Fruit fly (Drosophila melanogaster) whole organism, prepupa: ENCODE results near the gene CG12035.

Source experiments
- Blimp-1 ChIP-seq: fragments of 200-800 bp; sonication (Bioruptor generic); optimal IDR thresholded peaks from 3 replicates; lab custom pipeline; 2017; ENCODE audit warnings: missing biosample characterization, missing genetic modification characterization, mild to moderate bottlenecking, moderate library complexity, missing genetic modification reagents
- CG11294 ChIP-seq: fragments of 200-800 bp; sonication (Bioruptor generic); IDR thresholded peaks from 2 replicates; pipeline ENCODE4 v1.3.6; 2022; ENCODE audit warnings: missing biosample characterization, missing genetic modification characterization
- CG11762 ChIP-seq: fragments of 200-800 bp; sonication (Bioruptor generic); optimal IDR thresholded peaks from 3 replicates; lab custom pipeline; 2016; ENCODE audit warnings: missing biosample characterization, missing genetic modification characterization; ENCODE audit not compliant: insufficient read depth
- CG11902 ChIP-seq: fragments of 200-800 bp; sonication (Bioruptor generic); optimal IDR thresholded peaks from 3 replicates; lab custom pipeline; 2016; ENCODE audit warnings: missing biosample characterization, missing genetic modification characterization
- CG15336 ChIP-seq: fragments of 200-800 bp; sonication (Bioruptor generic); IDR thresholded peaks from 2 replicates; pipeline ENCODE4 v1.3.6; 2022; ENCODE audit warnings: missing biosample characterization, missing genetic modification characterization
- CG1621 ChIP-seq: fragments of 200-800 bp; sonication (Bioruptor generic); optimal IDR thresholded peaks from 3 replicates; lab custom pipeline; 2018; ENCODE audit warnings: missing biosample characterization, mild to moderate bottlenecking, missing genetic modification characterization
- CG16779 ChIP-seq: fragments of 200-800 bp; sonication (Bioruptor generic); optimal IDR thresholded peaks from 3 replicates; lab custom pipeline; 2017; ENCODE audit warnings: missing biosample characterization, mild to moderate bottlenecking, missing genetic modification characterization
- CG3032 ChIP-seq: fragments of 200-800 bp; optimal IDR thresholded peaks from 2 replicates; lab custom pipeline; 2019; ENCODE audit warnings: missing biosample characterization, mild to moderate bottlenecking, missing genetic modification characterization, moderate library complexity
- CG31627 ChIP-seq: fragments of 200-800 bp; sonication (Bioruptor generic); optimal IDR thresholded peaks from 3 replicates; lab custom pipeline; 2016; ENCODE audit warnings: missing biosample characterization, missing genetic modification characterization
- CG32006 ChIP-seq: fragments of 200-800 bp; sonication (Bioruptor generic); optimal IDR thresholded peaks from 3 replicates; lab custom pipeline; 2017; ENCODE audit warnings: missing biosample characterization, mild to moderate bottlenecking, missing genetic modification characterization
- CG3919 ChIP-seq: fragments of 200-800 bp; sonication (Bioruptor generic); optimal IDR thresholded peaks from 3 replicates; lab custom pipeline; 2016; ENCODE audit warnings: missing biosample characterization, missing genetic modification characterization
- CG6163 ChIP-seq: fragments of 200-800 bp; sonication (Bioruptor generic); IDR thresholded peaks from 3 replicates; pipeline ENCODE4 v1.3.6; 2022; ENCODE audit warnings: missing biosample characterization, missing genetic modification characterization
- CG6792 ChIP-seq: fragments of 200-800 bp; sonication (Bioruptor generic); optimal IDR thresholded peaks from 3 replicates; lab custom pipeline; 2016; ENCODE audit warnings: missing biosample characterization, missing genetic modification characterization
- CG6808 ChIP-seq: fragments of 200-800 bp; sonication (Bioruptor generic); optimal IDR thresholded peaks from 3 replicates; lab custom pipeline; 2017; ENCODE audit warnings: missing biosample characterization, missing genetic modification characterization, mild to moderate bottlenecking, moderate library complexity, missing genetic modification reagents
- CG6854 ChIP-seq: fragments of 200-800 bp; sonication (Bioruptor generic); optimal IDR thresholded peaks from 2 replicates; lab custom pipeline; 2017; ENCODE audit warnings: missing biosample characterization, mild to moderate bottlenecking, missing genetic modification characterization
- CG7368 ChIP-seq: fragments of 200-800 bp; sonication (Bioruptor generic); optimal IDR thresholded peaks from 3 replicates; lab custom pipeline; 2016; ENCODE audit warnings: missing biosample characterization, missing genetic modification characterization
- CG8319 ChIP-seq: fragments of 200-800 bp; sonication (Bioruptor generic); optimal IDR thresholded peaks from 3 replicates; lab custom pipeline; 2016; ENCODE audit warnings: missing biosample characterization, missing genetic modification characterization
- CG9139 ChIP-seq: fragments of 200-800 bp; sonication (Bioruptor generic); optimal IDR thresholded peaks from 3 replicates; lab custom pipeline; 2017; ENCODE audit warnings: missing biosample characterization, mild to moderate bottlenecking, missing genetic modification characterization
- Eip75B ChIP-seq: fragments of 200-800 bp; sonication (Bioruptor generic); optimal IDR thresholded peaks from 3 replicates; lab custom pipeline; 2016; ENCODE audit warnings: missing biosample characterization, missing genetic modification characterization
- Eip78C ChIP-seq: fragments of 200-800 bp; sonication (Bioruptor generic); peaks from one replicate; lab custom pipeline; 2016; ENCODE audit warnings: missing biosample characterization, missing genetic modification characterization
- Ets21C ChIP-seq: fragments of 200-800 bp; sonication (Bioruptor generic); optimal IDR thresholded peaks from 3 replicates; lab custom pipeline; 2016; ENCODE audit warnings: missing biosample characterization, missing genetic modification characterization
- Ets96B ChIP-seq: fragments of 200-800 bp; optimal IDR thresholded peaks from 2 replicates; lab custom pipeline; 2019; ENCODE audit warnings: missing biosample characterization, mild to moderate bottlenecking, missing genetic modification characterization, moderate library complexity
- Gug ChIP-seq: fragments of 200-800 bp; sonication (Bioruptor generic); IDR thresholded peaks from 2 replicates; pipeline ENCODE4 v1.3.6; 2022; ENCODE audit warnings: missing biosample characterization, missing genetic modification characterization
- Hr38 ChIP-seq: sonication (Bioruptor generic); optimal IDR thresholded peaks from 2 replicates; lab custom pipeline; 2016; ENCODE audit warnings: missing biosample characterization, missing genetic modification characterization
- Hr39 ChIP-seq: fragments of 200-800 bp; sonication (Bioruptor generic); optimal IDR thresholded peaks from 2 replicates; lab custom pipeline; 2016; ENCODE audit warnings: missing biosample characterization, missing genetic modification characterization
- Lpt ChIP-seq: fragments of 200-800 bp; sonication (Bioruptor generic); optimal IDR thresholded peaks from 3 replicates; lab custom pipeline; 2016; ENCODE audit warnings: missing biosample characterization, missing genetic modification characterization
- Met ChIP-seq: fragments of 200-800 bp; sonication (Bioruptor generic); optimal IDR thresholded peaks from 3 replicates; lab custom pipeline; 2016; ENCODE audit warnings: missing biosample characterization, missing genetic modification characterization
- OdsH ChIP-seq: fragments of 200-800 bp; sonication (Bioruptor generic); optimal IDR thresholded peaks from 3 replicates; lab custom pipeline; 2016; ENCODE audit warnings: missing biosample characterization, missing genetic modification characterization
- Smox ChIP-seq: fragments of 200-800 bp; sonication (Bioruptor generic); optimal IDR thresholded peaks from 3 replicates; lab custom pipeline; 2016; ENCODE audit warnings: missing biosample characterization, missing genetic modification characterization
- Sox102F ChIP-seq: fragments of 200-800 bp; sonication (Bioruptor generic); optimal IDR thresholded peaks from 2 replicates; lab custom pipeline; 2016; ENCODE audit warnings: missing biosample characterization, mild to moderate bottlenecking, missing genetic modification characterization
- Sox14 ChIP-seq: fragments of 200-800 bp; sonication (Bioruptor generic); optimal IDR thresholded peaks from 3 replicates; lab custom pipeline; 2016; ENCODE audit warnings: missing biosample characterization, missing genetic modification characterization
- Sox15 ChIP-seq: fragments of 200-800 bp; sonication (Bioruptor generic); optimal IDR thresholded peaks from 3 replicates; lab custom pipeline; 2016; ENCODE audit warnings: missing biosample characterization, missing genetic modification characterization
- achi ChIP-seq: fragments of 200-800 bp; sonication (Bioruptor generic); optimal IDR thresholded peaks from 3 replicates; lab custom pipeline; 2016; ENCODE audit warnings: missing biosample characterization, missing genetic modification characterization
- acj6 ChIP-seq: fragments of 200-800 bp; sonication (Bioruptor generic); optimal IDR thresholded peaks from 3 replicates; lab custom pipeline; 2016; ENCODE audit warnings: missing biosample characterization, missing genetic modification characterization
- cyc ChIP-seq: fragments of 200-800 bp; sonication (Bioruptor generic); optimal IDR thresholded peaks from 3 replicates; lab custom pipeline; 2016; ENCODE audit warnings: missing biosample characterization, missing genetic modification characterization
- dac ChIP-seq: fragments of 200-800 bp; sonication (Bioruptor generic); optimal IDR thresholded peaks from 2 replicates; lab custom pipeline; 2017; ENCODE audit warnings: missing biosample characterization, mild to moderate bottlenecking, missing genetic modification characterization
- esn ChIP-seq: fragments of 200-800 bp; sonication (Bioruptor generic); optimal IDR thresholded peaks from 2 replicates; lab custom pipeline; 2016; ENCODE audit warnings: missing biosample characterization, mild to moderate bottlenecking, missing genetic modification characterization, moderate library complexity
- fd59A ChIP-seq: fragments of 200-800 bp; sonication (Bioruptor generic); optimal IDR thresholded peaks from 2 replicates; lab custom pipeline; 2017; ENCODE audit warnings: missing biosample characterization, mild to moderate bottlenecking, missing genetic modification characterization, missing genetic modification reagents
- fd85E ChIP-seq: fragments of 200-800 bp; sonication (Bioruptor generic); optimal IDR thresholded peaks from 3 replicates; lab custom pipeline; 2016; ENCODE audit warnings: missing biosample characterization, missing genetic modification characterization
- fkh ChIP-seq: fragments of 200-800 bp; sonication (Bioruptor generic); optimal IDR thresholded peaks from 3 replicates; lab custom pipeline; 2017; ENCODE audit warnings: missing biosample characterization, mild to moderate bottlenecking, missing genetic modification characterization, moderate library complexity
- pdm3 ChIP-seq: fragments of 200-800 bp; sonication (Bioruptor generic); optimal IDR thresholded peaks from 3 replicates; lab custom pipeline; 2016; ENCODE audit warnings: missing biosample characterization, missing genetic modification characterization
- salr ChIP-seq, 2 experiments: fragments of 200-800 bp; sonication (Bioruptor generic); optimal IDR thresholded peaks; 3 replicates each; lab custom pipeline; 2016 to 2018; ENCODE audit warnings: missing biosample characterization in 2 of 2, missing genetic modification characterization in 2 of 2, mild to moderate bottlenecking in 1 of 2
- spab ChIP-seq: fragments of 200-800 bp; sonication (Bioruptor generic); optimal IDR thresholded peaks from 2 replicates; lab custom pipeline; 2017; ENCODE audit warnings: missing biosample characterization, mild to moderate bottlenecking, missing genetic modification characterization, missing genetic modification reagents
- ss ChIP-seq, 2 experiments: fragments of 200-800 bp; sonication (Bioruptor generic); optimal IDR thresholded peaks; 2 replicates in 1 of 2; 3 replicates in 1 of 2; lab custom pipeline; 2017 to 2018; ENCODE audit warnings: mild to moderate bottlenecking in 2 of 2, missing biosample characterization in 2 of 2, missing genetic modification characterization in 2 of 2, moderate library complexity in 1 of 2
- svp ChIP-seq: fragments of 200-800 bp; sonication (Bioruptor generic); peaks from one replicate; lab custom pipeline; 2016; ENCODE audit warnings: missing biosample characterization, missing genetic modification characterization

Gene CG12035

dm6 chr3L:1702367-1702927, 21.7 kb upstream of the CG12035 start, which contains the start of gene CG13931 (continued):
- TF ChIP-seq Sox14 (GFP tag; lab: Kevin White, UChicago): peak; percentile 68
- peak; percentile 51 for TF ChIP-seq Smox (GFP tag; lab: Kevin White, UChicago)
- peak; percentile 54 for TF ChIP-seq CG3032 (tag; lab: Kevin White, UChicago)
- TF ChIP-seq dac (GFP tag; lab: Kevin White, UChicago): peak; percentile 25
- peak; percentile 17 to 38 for TF ChIP-seq ss (GFP tag; optimal IDR thresholded peaks at IDR 0.05; lab: Kevin White, UChicago)
- peak; percentile 72 for TF ChIP-seq CG3919 (GFP tag; lab: Kevin White, UChicago)
- peak; percentile 90 for TF ChIP-seq Eip78C (GFP tag; lab: Kevin White, UChicago)
- peak; percentile 40 for TF ChIP-seq CG11902 (GFP tag; lab: Kevin White, UChicago)
- peak; percentile 51 for TF ChIP-seq fd59A (GFP tag; lab: Kevin White, UChicago)
- TF ChIP-seq CG11762 (GFP tag; lab: Kevin White, UChicago): no peak
- peak; percentile 62 for TF ChIP-seq Lpt (GFP tag; lab: Kevin White, UChicago)

DNA sequence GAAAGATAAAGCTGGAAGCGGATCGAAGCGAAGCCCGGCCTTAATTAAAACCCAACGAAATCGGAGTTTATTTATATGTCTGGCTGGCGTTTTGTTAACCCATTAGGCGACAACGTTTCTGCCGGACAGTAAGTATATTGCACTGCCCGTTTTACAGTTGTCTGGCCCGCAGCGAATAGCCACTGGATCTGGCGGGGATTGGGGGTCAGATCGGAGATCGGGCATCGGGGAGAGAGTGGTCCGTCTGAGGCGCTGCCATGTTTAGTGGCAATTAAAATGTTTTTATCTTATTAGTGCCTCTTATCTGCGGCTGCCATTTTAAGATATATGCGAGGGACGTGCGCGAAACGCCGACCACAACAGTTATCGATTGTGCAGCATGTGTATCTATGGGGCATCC, 15.0 kb upstream of the CG12035 start:
- TF ChIP-seq CG6808 (GFP tag; lab: Kevin White, UChicago): no peak
- no peak for TF ChIP-seq Ets96B (tag; lab: Kevin White, UChicago)
- TF ChIP-seq CG8319 (GFP tag; lab: Kevin White, UChicago): no peak
- no peak for TF ChIP-seq CG9139 (GFP tag; lab: Kevin White, UChicago)
- no peak for TF ChIP-seq CG11294 (GFP tag; lab: Robert Waterston, UW)
- TF ChIP-seq, all 60 proteins: peak for 0

dm6 chr3L:1710562-1710961, 13.6 kb upstream of the CG12035 start:
- TF ChIP-seq CG1621 (tag; lab: Kevin White, UChicago) (peak; percentile 22), Eip75B (GFP tag; lab: Kevin White, UChicago) (peak; percentile 53), fkh (no peak), CG6792 (GFP tag; lab: Kevin White, UChicago) (peak; percentile 32), CG7368 (peak; percentile 15), CG31627 (GFP tag; lab: Kevin White, UChicago) (peak; percentile 33), fd59A (GFP tag; lab: Kevin White, UChicago) (peak; percentile 2), Ets96B (tag; lab: Kevin White, UChicago) (peak; percentile 41), CG15336 (GFP tag; lab: Robert Waterston, UW) (peak; percentile 34; the same call in 1 of the 2 replicates), spab (GFP tag; lab: Kevin White, UChicago) (no peak), CG32006 (GFP tag; lab: Kevin White, UChicago) (peak; percentile 37), CG16779 (tag; lab: Kevin White, UChicago) (no peak), acj6 (GFP tag; lab: Kevin White, UChicago) (peak; percentile 34), CG6854 (GFP tag; lab: Kevin White, UChicago) (no peak), cyc (GFP tag; lab: Kevin White, UChicago) (peak; percentile 49), salr (GFP tag; optimal IDR thresholded peaks at IDR 0.05; lab: Kevin White, UChicago) (no peak), CG11294 (GFP tag; lab: Robert Waterston, UW) (0 out of 2 replicates have a peak, but pooled peaks have one; percentile 26), Gug (GFP tag; lab: Robert Waterston, UW) (no peak), Hr39 (GFP tag; lab: Kevin White, UChicago) (peak; percentile 29), Met (peak; percentile 28), Sox102F (GFP tag; lab: Kevin White, UChicago) (no peak), CG6808 (GFP tag; lab: Kevin White, UChicago) (peak; percentile 20), achi (peak; percentile 36), CG8319 (GFP tag; lab: Kevin White, UChicago) (no peak), Eip78C (GFP tag; lab: Kevin White, UChicago) (peak; percentile 74), fd85E (GFP tag; lab: Kevin White, UChicago) (no peak), CG3032 (tag; lab: Kevin White, UChicago) (peak; percentile 15), Sox14 (GFP tag; lab: Kevin White, UChicago) (peak; percentile 23), esn (GFP tag; lab: Kevin White, UChicago) (peak; percentile 11), dac (GFP tag; lab: Kevin White, UChicago) (no peak), pdm3 (peak; percentile 16), Ets21C (no peak), CG3919 (GFP tag; lab: Kevin White, UChicago) (peak; percentile 55), Hr38 (GFP tag; lab: Kevin White, UChicago) (no peak), Smox (GFP tag; lab: Kevin White, UChicago) (peak; percentile 37), CG6163 (peak; percentile 58; the same call in 1 of the 3 replicates), svp (GFP tag; lab: Kevin White, UChicago) (peak; percentile 78), Sox15 (GFP tag; lab: Kevin White, UChicago) (no peak), Blimp-1 (peak; percentile 46), OdsH (GFP tag; lab: Kevin White, UChicago) (peak; percentile 35)
